Worm (Caenorhabditis elegans) whole organism, L3 larva: Measurements from ENCODE around the gene F26G1.9.

Experiments
- R02D3.7 ChIP-seq: fragments of 150-350 bp; optimal IDR thresholded peaks from 2 replicates; lab custom pipeline; 2014; ENCODE audit warnings: missing biosample characterization, missing genetic modification characterization
- ZK546.5 ChIP-seq: sonication (generic microtip); optimal IDR thresholded peaks from 2 replicates; lab custom pipeline; 2017; ENCODE audit warnings: missing biosample characterization, missing genetic modification characterization
- aly-2 ChIP-seq: fragments of 150-350 bp; optimal IDR thresholded peaks from 2 replicates; lab custom pipeline; 2014; ENCODE audit warnings: missing biosample characterization, missing genetic modification characterization
- ama-1 ChIP-seq: fragments of 150-350 bp; optimal IDR thresholded peaks from 2 replicates; lab custom pipeline; 2018
- ceh-28 ChIP-seq: fragments of 150-350 bp; optimal IDR thresholded peaks from 2 replicates; lab custom pipeline; 2014; ENCODE audit warnings: missing biosample characterization, missing genetic modification reagents, missing genetic modification characterization
- ceh-82 ChIP-seq: fragments of 150-350 bp; optimal IDR thresholded peaks from 2 replicates; lab custom pipeline; 2014; ENCODE audit warnings: missing biosample characterization, missing genetic modification characterization
- ceh-9 ChIP-seq: sonication (generic microtip); optimal IDR thresholded peaks from 2 replicates; lab custom pipeline; 2018; ENCODE audit warnings: missing biosample characterization, missing genetic modification characterization
- daf-12 ChIP-seq: fragments of 150-350 bp; optimal IDR thresholded peaks from 2 replicates; lab custom pipeline; 2014; ENCODE audit warnings: missing biosample characterization, missing genetic modification reagents, missing genetic modification characterization
- egl-27 ChIP-seq: sonication (generic microtip); optimal IDR thresholded peaks from 4 replicates; lab custom pipeline; 2017; ENCODE audit warnings: missing biosample characterization, missing genetic modification reagents, missing genetic modification characterization
- egl-5 ChIP-seq: fragments of 150-350 bp; optimal IDR thresholded peaks from 2 replicates; lab custom pipeline; 2017; ENCODE audit warnings: missing biosample characterization, missing genetic modification reagents, missing genetic modification characterization, inconsistent platforms
- elt-1 ChIP-seq: fragments of 150-350 bp; optimal IDR thresholded peaks from 2 replicates; lab custom pipeline; 2014; ENCODE audit warnings: missing biosample characterization, missing genetic modification characterization
- elt-2 ChIP-seq: sonication (generic microtip); optimal IDR thresholded peaks from 2 replicates; lab custom pipeline; 2016; ENCODE audit warnings: missing genetic modification reagents, mild to moderate bottlenecking, missing genetic modification characterization, missing compliant biosample characterization
- elt-3 ChIP-seq, 3 experiments: fragments of 150-350 bp in 1 of 3; sonication (generic microtip) in 2 of 3; optimal IDR thresholded peaks; 2 replicates in 2 of 3; 4 replicates in 1 of 3; lab custom pipeline; 2014 to 2017; ENCODE audit warnings: missing biosample characterization in 3 of 3, missing genetic modification characterization in 3 of 3
- eor-1 ChIP-seq, 2 experiments: fragments of 150-350 bp; optimal IDR thresholded peaks; 2 replicates each; lab custom pipeline; 2014 to 2018; ENCODE audit warnings: missing biosample characterization in 2 of 2, missing genetic modification characterization in 2 of 2
- fkh-10 ChIP-seq: sonication (generic microtip); optimal IDR thresholded peaks from 2 replicates; lab custom pipeline; 2017; ENCODE audit warnings: missing biosample characterization, missing genetic modification reagents, missing genetic modification characterization
- fkh-2 ChIP-seq: fragments of 150-350 bp; optimal IDR thresholded peaks from 2 replicates; lab custom pipeline; 2014; ENCODE audit warnings: missing biosample characterization, missing genetic modification reagents, missing genetic modification characterization
- fos-1 ChIP-seq: fragments of 150-350 bp; optimal IDR thresholded peaks from 2 replicates; lab custom pipeline; 2014; ENCODE audit warnings: missing biosample characterization, missing genetic modification characterization
- jun-1 ChIP-seq: fragments of 150-350 bp; optimal IDR thresholded peaks from 2 replicates; lab custom pipeline; 2014; ENCODE audit warnings: missing biosample characterization, missing genetic modification reagents, missing genetic modification characterization
- lin-39 ChIP-seq: fragments of 150-350 bp; optimal IDR thresholded peaks from 2 replicates; lab custom pipeline; 2018; ENCODE audit warnings: missing biosample characterization, missing genetic modification reagents, missing genetic modification characterization
- lsy-12 ChIP-seq: sonication (generic microtip); optimal IDR thresholded peaks from 2 replicates; lab custom pipeline; 2016; ENCODE audit warnings: mild to moderate bottlenecking, missing genetic modification characterization, missing compliant biosample characterization
- mdl-1 ChIP-seq: fragments of 150-350 bp; optimal IDR thresholded peaks from 2 replicates; lab custom pipeline; 2014; ENCODE audit warnings: missing biosample characterization, missing genetic modification characterization
- mml-1 ChIP-seq: fragments of 150-350 bp; sonication (generic microtip); optimal IDR thresholded peaks from 3 replicates; lab custom pipeline; 2014; ENCODE audit warnings: missing biosample characterization, missing genetic modification characterization
- nfya-1 ChIP-seq: sonication (generic microtip); optimal IDR thresholded peaks from 2 replicates; lab custom pipeline; 2017; ENCODE audit warnings: missing genetic modification characterization, mild to moderate bottlenecking, missing compliant biosample characterization, antibody characterized with exemption, moderate library complexity; ENCODE audit not compliant: insufficient read depth
- nhr-11 ChIP-seq: fragments of 150-350 bp; optimal IDR thresholded peaks from 2 replicates; lab custom pipeline; 2014; ENCODE audit warnings: missing biosample characterization, missing genetic modification characterization
- nhr-12 ChIP-seq: fragments of 150-350 bp; optimal IDR thresholded peaks from 2 replicates; lab custom pipeline; 2014; ENCODE audit warnings: missing biosample characterization, missing genetic modification characterization
- nhr-23 ChIP-seq: fragments of 150-350 bp; optimal IDR thresholded peaks from 2 replicates; lab custom pipeline; 2014; ENCODE audit warnings: missing biosample characterization, missing genetic modification reagents, missing genetic modification characterization
- nhr-237 ChIP-seq: fragments of 150-350 bp; optimal IDR thresholded peaks from 2 replicates; lab custom pipeline; 2014; ENCODE audit warnings: missing biosample characterization, missing genetic modification characterization
- nhr-25 ChIP-seq: sonication (generic microtip); optimal IDR thresholded peaks from 2 replicates; lab custom pipeline; 2017; ENCODE audit warnings: missing biosample characterization, missing genetic modification characterization
- nhr-28 ChIP-seq: fragments of 150-350 bp; optimal IDR thresholded peaks from 2 replicates; lab custom pipeline; 2014; ENCODE audit warnings: missing biosample characterization, missing genetic modification characterization
- nhr-43 ChIP-seq: sonication (generic microtip); optimal IDR thresholded peaks from 2 replicates; lab custom pipeline; 2016; ENCODE audit warnings: mild to moderate bottlenecking, missing genetic modification characterization, missing compliant biosample characterization; ENCODE audit not compliant: poor library complexity, severe bottlenecking
- nhr-67 ChIP-seq: fragments of 150-350 bp; optimal IDR thresholded peaks from 2 replicates; lab custom pipeline; 2014; ENCODE audit warnings: missing biosample characterization, missing genetic modification characterization
- nhr-76 ChIP-seq: fragments of 150-350 bp; sonication (generic microtip); optimal IDR thresholded peaks from 5 replicates; lab custom pipeline; 2014; ENCODE audit warnings: missing biosample characterization, missing genetic modification characterization
- nhr-77 ChIP-seq: fragments of 150-350 bp; optimal IDR thresholded peaks from 2 replicates; lab custom pipeline; 2014; ENCODE audit warnings: missing biosample characterization, missing genetic modification characterization
- pha-4 ChIP-seq: fragments of 150-350 bp; optimal IDR thresholded peaks from 2 replicates; lab custom pipeline; 2014; ENCODE audit warnings: missing biosample characterization, missing genetic modification reagents, missing genetic modification characterization
- pqm-1 ChIP-seq: fragments of 150-350 bp; optimal IDR thresholded peaks from 2 replicates; lab custom pipeline; 2017; ENCODE audit warnings: missing biosample characterization, missing genetic modification characterization, inconsistent platforms
- sea-2 ChIP-seq: fragments of 150-350 bp; sonication (generic microtip); optimal IDR thresholded peaks from 4 replicates; lab custom pipeline; 2014; ENCODE audit warnings: missing biosample characterization, missing genetic modification reagents, missing genetic modification characterization
- skn-1 ChIP-seq: fragments of 150-350 bp; optimal IDR thresholded peaks from 2 replicates; lab custom pipeline; 2014; ENCODE audit warnings: missing biosample characterization, missing genetic modification characterization
- tbx-2 ChIP-seq: sonication (generic microtip); optimal IDR thresholded peaks from 2 replicates; lab custom pipeline; 2016; ENCODE audit warnings: mild to moderate bottlenecking, missing genetic modification characterization, missing compliant biosample characterization
- unc-39 ChIP-seq: sonication (generic microtip); optimal IDR thresholded peaks from 4 replicates; lab custom pipeline; 2017; ENCODE audit warnings: missing biosample characterization, missing genetic modification characterization
- ztf-11 ChIP-seq: fragments of 150-350 bp; optimal IDR thresholded peaks from 2 replicates; lab custom pipeline; 2014; ENCODE audit warnings: missing biosample characterization, missing genetic modification characterization
- ztf-4 ChIP-seq: fragments of 150-350 bp; optimal IDR thresholded peaks from 2 replicates; lab custom pipeline; 2014; ENCODE audit warnings: missing biosample characterization, missing genetic modification characterization

The F26G1.9 gene

DNA sequence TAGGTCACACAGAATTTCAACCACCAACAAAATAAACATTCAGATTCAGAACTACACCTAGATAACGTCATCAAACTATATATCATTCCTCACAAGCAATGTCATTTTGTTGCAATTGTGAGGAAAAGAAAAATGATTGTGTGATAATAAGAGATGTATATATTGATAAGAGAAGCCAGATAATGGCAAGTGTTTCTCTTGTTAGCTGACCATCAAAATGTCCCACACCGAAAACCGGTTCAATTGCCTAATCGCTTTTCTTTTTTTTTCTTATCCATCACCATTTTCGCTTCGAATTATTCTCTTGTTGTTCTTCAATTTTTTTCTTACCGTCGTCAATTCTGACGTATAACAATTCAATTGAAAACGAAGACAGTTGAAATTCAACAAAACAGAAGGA lies 1.4 kb downstream of the F26G1.9 start:
- TF ChIP-seq nhr-23: peak; percentile 9
- peak in 2 of 3 experiments; percentile 18 to 57 for TF ChIP-seq elt-3 (tag; optimal IDR thresholded peaks at IDR 0.05; lab: Kevin White, UChicago)
- peak; percentile 16 for TF ChIP-seq elt-1 (tag; lab: Kevin White, UChicago)
- no peak for TF ChIP-seq nhr-67 (tag; lab: Kevin White, UChicago)
- TF ChIP-seq nhr-25 (tag; lab: Kevin White, UChicago): peak; percentile 48
- peak; percentile 44 for TF ChIP-seq nhr-43

DNA sequence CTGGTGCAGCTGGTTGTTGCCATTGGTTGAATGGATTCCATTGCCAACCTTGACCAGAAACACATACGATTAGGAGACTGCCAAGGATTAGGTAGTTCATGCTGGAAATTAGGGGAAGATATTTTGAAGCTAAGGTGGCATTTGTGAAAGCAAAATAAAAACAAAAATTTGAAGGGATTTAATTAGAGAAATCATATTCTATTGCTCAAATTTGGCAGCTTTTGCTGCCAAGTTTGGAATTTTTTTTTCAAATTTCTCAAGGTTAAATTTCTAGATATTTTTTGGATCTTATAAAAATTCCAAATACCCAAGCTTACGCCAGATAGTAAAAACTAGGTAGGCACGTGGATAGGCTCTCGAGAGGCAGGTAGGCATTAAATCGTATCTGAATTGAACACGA lies 2.5 kb downstream of the F26G1.9 start, which contains the start of gene F26G1.5:
F26G1.5 (minus strand) TSS at position 101 of the 400 bp plus-strand sequence.
- TF ChIP-seq nfya-1 (tag; lab: Kevin White, UChicago) (no peak), elt-1 (tag; lab: Kevin White, UChicago) (no peak), ztf-11 (no peak), unc-39 (tag; lab: Kevin White, UChicago) (no peak), ztf-4 (tag; lab: Kevin White, UChicago) (no peak), nhr-77 (tag; lab: Kevin White, UChicago) (no peak), nhr-67 (tag; lab: Kevin White, UChicago) (no peak), lin-39 (no peak), daf-12 (tag; lab: Kevin White, UChicago) (no peak), nhr-12 (tag; lab: Kevin White, UChicago) (no peak), skn-1 (tag; lab: Kevin White, UChicago) (no peak), nhr-28 (tag; lab: Kevin White, UChicago) (no peak), ZK546.5 (no peak), nhr-25 (tag; lab: Kevin White, UChicago) (no peak), nhr-237 (tag; lab: Kevin White, UChicago) (no peak), jun-1 (tag; lab: Kevin White, UChicago) (no peak), ama-1 (no peak), lsy-12 (tag; lab: Kevin White, UChicago) (no peak)

DNA sequence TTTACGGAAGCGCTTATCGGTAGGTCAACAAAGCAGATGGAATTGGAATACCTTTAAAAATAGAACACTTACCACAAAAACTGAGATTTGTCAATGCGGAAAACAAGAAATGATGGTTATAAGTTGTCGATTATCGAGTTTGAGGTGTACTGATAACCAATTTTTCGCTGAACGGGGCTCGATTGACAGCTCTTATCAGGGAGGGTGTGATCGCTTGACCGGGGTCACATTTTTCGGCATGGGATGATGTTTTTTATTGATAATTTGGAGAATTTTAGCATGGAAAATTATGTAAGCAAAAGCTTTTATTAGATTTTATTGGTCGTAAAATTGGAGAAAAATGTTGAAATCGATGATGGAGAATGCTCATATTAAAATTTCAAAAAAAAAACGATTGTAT lies 3.9 kb downstream of the F26G1.9 start:
- TF ChIP-seq nhr-11 (tag; lab: Kevin White, UChicago) (no peak), pqm-1 (tag; lab: Kevin White, UChicago) (peak; percentile 87), ceh-28 (tag; lab: Kevin White, UChicago) (no peak), elt-2 (tag; lab: Kevin White, UChicago) (peak; percentile 99), pha-4 (tag; lab: Kevin White, UChicago) (peak; percentile 69), skn-1 (tag; lab: Kevin White, UChicago) (no peak), jun-1 (tag; lab: Kevin White, UChicago) (peak; percentile 24)

DNA sequence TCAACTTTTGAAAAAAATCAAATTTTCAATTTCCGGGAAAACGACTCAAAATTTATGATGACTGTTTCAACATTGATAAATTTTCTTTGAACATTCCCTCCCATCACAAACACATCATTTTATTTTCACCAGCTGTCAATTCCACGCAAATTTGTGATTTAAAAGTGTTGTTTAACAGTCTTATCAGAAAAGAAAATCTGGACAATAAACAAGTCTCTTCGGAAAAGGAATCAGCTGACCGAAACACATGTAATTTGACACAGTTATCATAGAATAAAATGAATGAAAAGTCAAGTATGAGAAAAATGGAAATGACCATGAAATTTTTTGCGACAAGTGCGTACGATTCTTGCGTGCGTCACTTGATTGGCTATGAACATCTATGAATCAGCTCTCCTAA lies 4.7 kb downstream of the F26G1.9 start:
- TF ChIP-seq ceh-9 (tag; lab: Kevin White, UChicago) (no peak), nhr-67 (tag; lab: Kevin White, UChicago) (no peak), fkh-10 (no peak), fos-1 (tag; lab: Kevin White, UChicago) (no peak), ceh-28 (tag; lab: Kevin White, UChicago) (no peak), ztf-4 (tag; lab: Kevin White, UChicago) (no peak), lin-39 (no peak), egl-5 (no peak), ceh-82 (tag; lab: Kevin White, UChicago) (no peak), daf-12 (tag; lab: Kevin White, UChicago) (no peak), nfya-1 (tag; lab: Kevin White, UChicago) (no peak), egl-27 (tag; lab: Kevin White, UChicago) (no peak), nhr-77 (tag; lab: Kevin White, UChicago) (no peak), mdl-1 (no peak), elt-1 (tag; lab: Kevin White, UChicago) (no peak), nhr-23 (peak; percentile 62), lsy-12 (tag; lab: Kevin White, UChicago) (no peak), jun-1 (tag; lab: Kevin White, UChicago) (peak; percentile 39), nhr-237 (tag; lab: Kevin White, UChicago) (no peak), fkh-2 (tag; lab: Kevin White, UChicago) (no peak), ama-1 (no peak), aly-2 (tag; lab: Kevin White, UChicago) (no peak), ZK546.5 (no peak), nhr-43 (no peak), nhr-25 (tag; lab: Kevin White, UChicago) (peak; percentile 59), mml-1 (tag; lab: Kevin White, UChicago) (no peak), elt-2 (tag; lab: Kevin White, UChicago) (peak; percentile 87), elt-3 (tag; optimal IDR thresholded peaks at IDR 0.05; lab: Kevin White, UChicago) (no peak), nhr-76 (no peak), tbx-2 (tag; lab: Kevin White, UChicago) (no peak), pha-4 (tag; lab: Kevin White, UChicago) (peak; percentile 46), sea-2 (GFP tag; lab: Kevin White, UChicago) (no peak), nhr-11 (tag; lab: Kevin White, UChicago) (no peak), R02D3.7 (tag; lab: Kevin White, UChicago) (no peak), pqm-1 (tag; lab: Kevin White, UChicago) (no peak), eor-1 (tag; optimal IDR thresholded peaks at IDR 0.05; lab: Kevin White, UChicago) (no peak)
